Worm (Caenorhabditis elegans) whole organism, young adult: ENCODE results near the gene usp-46.

ENCODE experiments used
- B0019.2 ChIP-seq: fragments of 200-800 bp; sonication (Bioruptor generic); conservative IDR thresholded peaks from 2 replicates; pipeline ENCODE4 v1.3.6; 2022; ENCODE audit warnings: missing genetic modification reagents, missing genetic modification characterization, missing compliant biosample characterization
- B0035.1 ChIP-seq: sonication (generic microtip); optimal IDR thresholded peaks from 2 replicates; lab custom pipeline; 2016; ENCODE audit warnings: missing genetic modification characterization, mild to moderate bottlenecking, missing compliant biosample characterization, missing genotype, missing genetic modification reagents
- B0261.1 ChIP-seq: sonication (generic microtip); optimal IDR thresholded peaks from 2 replicates; lab custom pipeline; 2016; ENCODE audit warnings: mild to moderate bottlenecking, missing genetic modification characterization, moderate library complexity, missing compliant biosample characterization
- C17E4.6 ChIP-seq: fragments of 200-800 bp; sonication (Bioruptor generic); IDR thresholded peaks from 2 replicates; pipeline ENCODE4 v1.3.6; 2022; ENCODE audit warnings: missing genetic modification reagents, missing genetic modification characterization, missing compliant biosample characterization
- D2030.7 ChIP-seq: fragments of 200-800 bp; sonication (Bioruptor generic); IDR thresholded peaks from 2 replicates; pipeline ENCODE4 v1.3.6; 2022; ENCODE audit warnings: missing genetic modification reagents, missing genetic modification characterization, missing compliant biosample characterization
- F22D6.2 ChIP-seq: sonication (generic microtip); optimal IDR thresholded peaks from 2 replicates; lab custom pipeline; 2016; ENCODE audit warnings: mild to moderate bottlenecking, missing genetic modification characterization, missing compliant biosample characterization
- F57A8.1 ChIP-seq: fragments of 200-800 bp; sonication (Bioruptor generic); optimal IDR thresholded peaks from 2 replicates; lab custom pipeline; 2018; ENCODE audit warnings: mild to moderate bottlenecking, missing genetic modification characterization, moderate library complexity, missing compliant biosample characterization
- K11D2.4 ChIP-seq: fragments of 200-800 bp; sonication (Bioruptor generic); IDR thresholded peaks from 2 replicates; pipeline ENCODE4 v1.3.6; 2022; ENCODE audit warnings: missing genetic modification reagents, missing genetic modification characterization, missing compliant biosample characterization
- T26A5.8 ChIP-seq: sonication (generic microtip); optimal IDR thresholded peaks from 2 replicates; lab custom pipeline; 2016; ENCODE audit warnings: missing genetic modification characterization, missing compliant biosample characterization
- Y53F4B.3 ChIP-seq: fragments of 200-800 bp; sonication (Bioruptor generic); IDR thresholded peaks from 2 replicates; pipeline ENCODE4 v1.3.6; 2022; ENCODE audit warnings: missing genetic modification reagents, missing genetic modification characterization, missing compliant biosample characterization
- Y56A3A.18 ChIP-seq: fragments of 200-800 bp; sonication (Bioruptor generic); IDR thresholded peaks from 2 replicates; pipeline ENCODE4 v1.3.6; 2022; ENCODE audit warnings: missing genetic modification reagents, missing genetic modification characterization, missing compliant biosample characterization
- akir-1 ChIP-seq: fragments of 200-800 bp; sonication (Bioruptor generic); optimal IDR thresholded peaks from 2 replicates; lab custom pipeline; 2018; ENCODE audit warnings: mild to moderate bottlenecking, missing genetic modification characterization, moderate library complexity, missing compliant biosample characterization
- aptf-3 ChIP-seq: fragments of 200-800 bp; sonication (Bioruptor generic); IDR thresholded peaks from 2 replicates; pipeline ENCODE4 v1.3.6; 2022; ENCODE audit warnings: missing genetic modification characterization, missing compliant biosample characterization
- athp-1 ChIP-seq: sonication (generic microtip); optimal IDR thresholded peaks from 2 replicates; lab custom pipeline; 2017; ENCODE audit warnings: mild to moderate bottlenecking, missing genetic modification characterization, missing compliant biosample characterization
- attf-5 ChIP-seq: fragments of 200-800 bp; sonication (Bioruptor generic); optimal IDR thresholded peaks from 2 replicates; lab custom pipeline; 2018; ENCODE audit warnings: mild to moderate bottlenecking, missing genetic modification characterization, missing compliant biosample characterization
- ceh-27 ChIP-seq: fragments of 200-800 bp; sonication (Bioruptor generic); optimal IDR thresholded peaks from 2 replicates; lab custom pipeline; 2018; ENCODE audit warnings: mild to moderate bottlenecking, missing genetic modification characterization, moderate library complexity, missing compliant biosample characterization
- ceh-79 ChIP-seq: sonication (generic microtip); optimal IDR thresholded peaks from 2 replicates; lab custom pipeline; 2017; ENCODE audit warnings: mild to moderate bottlenecking, missing genetic modification characterization, missing compliant biosample characterization
- die-1 ChIP-seq: sonication (generic microtip); optimal IDR thresholded peaks from 2 replicates; lab custom pipeline; 2016; ENCODE audit warnings: missing genotype, mild to moderate bottlenecking, missing genetic modification characterization, missing compliant biosample characterization
- dpl-1 ChIP-seq: fragments of 150-350 bp; optimal IDR thresholded peaks from 2 replicates; lab custom pipeline; 2014; ENCODE audit warnings: missing biosample characterization, missing genetic modification reagents, missing genetic modification characterization
- egl-44 ChIP-seq: fragments of 200-800 bp; sonication (Bioruptor generic); IDR thresholded peaks from 2 replicates; pipeline ENCODE4 v1.3.6; 2022; ENCODE audit warnings: missing genetic modification reagents, missing genetic modification characterization, missing compliant biosample characterization
- hsf-1 ChIP-seq: fragments of 200-800 bp; sonication (Bioruptor generic); IDR thresholded peaks from 2 replicates; pipeline ENCODE4 v1.3.6; 2022; ENCODE audit warnings: missing genetic modification reagents, missing genetic modification characterization, missing compliant biosample characterization
- lag-1 ChIP-seq: fragments of 200-800 bp; sonication (Bioruptor generic); IDR thresholded peaks from 2 replicates; pipeline ENCODE4 v1.3.6; 2022; ENCODE audit warnings: missing genetic modification reagents, missing genetic modification characterization, missing compliant biosample characterization
- let-526 ChIP-seq: fragments of 200-800 bp; sonication (Bioruptor generic); IDR thresholded peaks from 2 replicates; pipeline ENCODE4 v1.3.6; 2022; ENCODE audit warnings: missing genetic modification reagents, missing genetic modification characterization, missing compliant biosample characterization
- lin-35 ChIP-seq, 3 experiments: fragments of 150-350 bp in 2 of 3; sonication (generic microtip) in 1 of 3; optimal IDR thresholded peaks; 2 replicates each; lab custom pipeline; 2014 to 2018; ENCODE audit warnings: missing biosample characterization in 3 of 3, missing genetic modification characterization in 3 of 3, missing genetic modification reagents in 3 of 3
- lin-40 ChIP-seq: sonication (generic microtip); optimal IDR thresholded peaks from 2 replicates; lab custom pipeline; 2016; ENCODE audit warnings: missing genetic modification characterization, mild to moderate bottlenecking, missing compliant biosample characterization, missing genotype, missing genetic modification reagents
- lsl-1 ChIP-seq: fragments of 200-800 bp; sonication (Bioruptor generic); optimal IDR thresholded peaks from 2 replicates; lab custom pipeline; 2018; ENCODE audit warnings: mild to moderate bottlenecking, missing genetic modification characterization, moderate library complexity, missing compliant biosample characterization
- lsy-27 ChIP-seq: sonication (generic microtip); optimal IDR thresholded peaks from 2 replicates; lab custom pipeline; 2017; ENCODE audit warnings: missing genetic modification characterization, mild to moderate bottlenecking, missing compliant biosample characterization, antibody characterized with exemption, missing genotype, borderline replicate concordance; ENCODE audit not compliant: insufficient read depth
- madf-6 ChIP-seq: fragments of 200-800 bp; sonication (Bioruptor generic); IDR thresholded peaks from 2 replicates; pipeline ENCODE4 v1.3.6; 2022; ENCODE audit warnings: missing genetic modification reagents, missing genetic modification characterization, missing compliant biosample characterization
- mes-4 ChIP-seq: sonication (generic microtip); optimal IDR thresholded peaks from 2 replicates; lab custom pipeline; 2016; ENCODE audit warnings: missing genotype, missing genetic modification characterization, missing compliant biosample characterization
- nfya-1 ChIP-seq: sonication (generic microtip); optimal IDR thresholded peaks from 2 replicates; lab custom pipeline; 2017; ENCODE audit warnings: antibody characterized with exemption, missing compliant biosample characterization, missing genetic modification characterization, borderline replicate concordance; ENCODE audit not compliant: insufficient read depth
- nfya-2 ChIP-seq: fragments of 200-800 bp; sonication (Bioruptor generic); IDR thresholded peaks from 2 replicates; pipeline ENCODE4 v1.3.6; 2022; ENCODE audit warnings: missing genetic modification reagents, missing genetic modification characterization, missing compliant biosample characterization
- nhr-120 ChIP-seq: fragments of 200-800 bp; sonication (Bioruptor generic); IDR thresholded peaks from 2 replicates; pipeline ENCODE4 v1.3.6; 2022; ENCODE audit warnings: missing genetic modification characterization, missing compliant biosample characterization
- rcor-1 ChIP-seq: fragments of 200-800 bp; sonication (Bioruptor generic); IDR thresholded peaks from 2 replicates; pipeline ENCODE4 v1.3.6; 2022; ENCODE audit warnings: missing genetic modification reagents, missing genetic modification characterization, missing compliant biosample characterization
- rec-8 ChIP-seq, 2 experiments: sonication (generic microtip); optimal IDR thresholded peaks; 2 replicates each; lab custom pipeline; 2016; ENCODE audit warnings: mild to moderate bottlenecking in 2 of 2, missing genetic modification characterization in 2 of 2, missing genetic modification reagents in 2 of 2, missing genotype in 2 of 2, missing biosample characterization in 1 of 2, missing compliant biosample characterization in 1 of 2, moderate library complexity in 1 of 2
- sdz-38 ChIP-seq: sonication (generic microtip); optimal IDR thresholded peaks from 2 replicates; lab custom pipeline; 2016; ENCODE audit warnings: missing genotype, missing genetic modification characterization, missing compliant biosample characterization
- snpc-1.1 ChIP-seq: sonication (generic microtip); optimal IDR thresholded peaks from 2 replicates; lab custom pipeline; 2017; ENCODE audit warnings: missing genetic modification characterization, mild to moderate bottlenecking, missing compliant biosample characterization, antibody characterized with exemption, moderate library complexity, missing genotype, missing genetic modification reagents; ENCODE audit not compliant: insufficient read depth
- snpc-1.3 ChIP-seq: sonication (generic microtip); optimal IDR thresholded peaks from 2 replicates; lab custom pipeline; 2017; ENCODE audit warnings: missing genetic modification characterization, mild to moderate bottlenecking, missing compliant biosample characterization, antibody characterized with exemption, moderate library complexity, missing genotype, missing genetic modification reagents; ENCODE audit not compliant: insufficient read depth
- snpc-3.4 ChIP-seq: sonication (generic microtip); optimal IDR thresholded peaks from 2 replicates; lab custom pipeline; 2017; ENCODE audit warnings: missing genetic modification characterization, mild to moderate bottlenecking, missing compliant biosample characterization, antibody characterized with exemption, moderate library complexity, missing genotype, missing genetic modification reagents
- snpc-4 ChIP-seq, 5 experiments: fragments of 150-350 bp in 1 of 5; sonication (generic microtip) in 4 of 5; optimal IDR thresholded peaks; 2 replicates each; lab custom pipeline; 2014 to 2018; ENCODE audit warnings: missing genetic modification characterization in 5 of 5, missing biosample characterization in 3 of 5, antibody characterized with exemption in 2 of 5, mild to moderate bottlenecking in 2 of 5, missing compliant biosample characterization in 2 of 5, missing genotype in 2 of 5, moderate library complexity in 2 of 5, missing genetic modification reagents in 1 of 5
- sptf-2 ChIP-seq: fragments of 200-800 bp; sonication (Bioruptor generic); optimal IDR thresholded peaks from 2 replicates; lab custom pipeline; 2018; ENCODE audit warnings: mild to moderate bottlenecking, missing genetic modification characterization, missing compliant biosample characterization
- tbp1 ChIP-seq: fragments of 200-800 bp; sonication (Bioruptor generic); optimal IDR thresholded peaks from 2 replicates; lab custom pipeline; 2018; ENCODE audit warnings: mild to moderate bottlenecking, missing genetic modification characterization, missing compliant biosample characterization
- tbx-9 ChIP-seq: sonication (generic microtip); optimal IDR thresholded peaks from 2 replicates; lab custom pipeline; 2016; ENCODE audit warnings: borderline replicate concordance, missing genetic modification characterization, inconsistent platforms, missing compliant biosample characterization
- unc-130 ChIP-seq: sonication (generic microtip); optimal IDR thresholded peaks from 2 replicates; lab custom pipeline; 2016; ENCODE audit warnings: missing genetic modification reagents, missing genetic modification characterization, missing compliant biosample characterization
- unc-62 ChIP-seq: fragments of 150-350 bp; optimal IDR thresholded peaks from 2 replicates; lab custom pipeline; 2014; ENCODE audit warnings: missing biosample characterization, missing genetic modification reagents, missing genetic modification characterization
- ztf-22 ChIP-seq: fragments of 200-800 bp; sonication (Bioruptor generic); optimal IDR thresholded peaks from 2 replicates; lab custom pipeline; 2018; ENCODE audit warnings: mild to moderate bottlenecking, missing genetic modification characterization, moderate library complexity, missing compliant biosample characterization
- ztf-26 ChIP-seq: sonication (generic microtip); optimal IDR thresholded peaks from 2 replicates; lab custom pipeline; 2017; ENCODE audit warnings: missing genetic modification characterization, missing compliant biosample characterization

Gene usp-46

DNA sequence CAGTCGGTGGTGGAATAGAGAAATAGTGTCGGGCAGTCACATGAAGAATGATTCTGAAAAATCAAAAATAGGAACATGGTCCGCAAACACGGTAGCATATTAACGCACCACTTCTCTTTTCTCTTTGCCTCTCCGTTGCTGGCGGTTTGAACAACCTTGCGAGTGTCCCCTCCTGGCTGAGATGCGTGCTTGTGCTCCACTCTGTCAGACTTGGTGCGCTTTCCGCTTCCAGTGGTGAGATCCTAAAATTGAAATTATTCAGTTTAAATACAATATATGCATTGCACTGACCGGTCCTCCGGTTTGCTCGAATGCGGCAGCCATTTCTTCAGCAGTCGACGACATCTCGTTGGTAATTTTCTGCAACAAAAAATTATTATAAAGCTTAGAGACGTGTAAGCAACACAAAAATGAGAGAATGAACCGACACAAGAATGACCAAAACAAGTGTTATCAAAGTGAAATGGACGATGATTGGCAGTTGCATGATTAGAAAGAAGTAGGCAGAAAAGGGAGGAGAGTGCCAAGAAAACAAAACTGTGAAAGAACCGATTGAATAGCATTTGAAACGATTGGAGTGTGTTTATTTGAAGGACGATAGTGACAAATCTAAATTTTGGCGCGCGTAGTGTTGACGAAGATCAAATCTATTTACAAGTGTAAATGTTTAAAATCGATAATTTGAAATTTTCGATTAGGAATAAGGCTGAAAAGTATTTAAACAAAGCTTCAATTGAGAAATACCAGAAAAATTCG lies 48.8 kb downstream of the usp-46 start, which contains the start of gene ZK632.9 (continued):
- TF ChIP-seq rcor-1 (GFP tag; lab: Robert Waterston, UW): no peak
- no peak for TF ChIP-seq sptf-2 (GFP tag; lab: Kevin White, UChicago)
- no peak for TF ChIP-seq athp-1 (tag; lab: Kevin White, UChicago)
- TF ChIP-seq snpc-4 (GFP tag; optimal IDR thresholded peaks at IDR 0.05; lab: Kevin White, UChicago): no peak
- no peak for TF ChIP-seq snpc-4 (tag; optimal IDR thresholded peaks at IDR 0.05; lab: Kevin White, UChicago)
- TF ChIP-seq C17E4.6: no peak
- TF ChIP-seq lsl-1: no peak
- TF ChIP-seq T26A5.8 (tag; lab: Kevin White, UChicago): no peak
- TF ChIP-seq nfya-2 (GFP tag; lab: Robert Waterston, UW): no peak
- no peak for TF ChIP-seq ceh-27
- no peak for TF ChIP-seq aptf-3 (GFP tag; lab: Robert Waterston, UW)
- no peak for TF ChIP-seq akir-1 (GFP tag; lab: Kevin White, UChicago)
- TF ChIP-seq egl-44 (GFP tag; lab: Robert Waterston, UW): no peak
- TF ChIP-seq lin-40 (tag; lab: Kevin White, UChicago): no peak
- no peak for TF ChIP-seq nhr-120 (GFP tag; lab: Robert Waterston, UW)
- TF ChIP-seq B0035.1 (tag; lab: Kevin White, UChicago): no peak
- TF ChIP-seq madf-6 (GFP tag; lab: Robert Waterston, UW): peak; percentile 79
- 0 out of 2 replicates have a peak, but pooled peaks have one; percentile 24 for TF ChIP-seq D2030.7 (GFP tag; lab: Robert Waterston, UW)
- no peak for TF ChIP-seq rec-8 (tag; optimal IDR thresholded peaks at IDR 0.05; lab: Kevin White, UChicago)
- no peak for TF ChIP-seq unc-62 (GFP tag; lab: Kevin White, UChicago)
- no peak for TF ChIP-seq lin-35 (GFP tag; optimal IDR thresholded peaks at IDR 0.05; lab: Kevin White, UChicago)
- no peak for TF ChIP-seq F57A8.1 (GFP tag; lab: Kevin White, UChicago)
- TF ChIP-seq tbx-9 (tag; lab: Kevin White, UChicago): peak; percentile 58
- TF ChIP-seq Y56A3A.18: no peak
- TF ChIP-seq ztf-22 (GFP tag; lab: Kevin White, UChicago): no peak
- TF ChIP-seq K11D2.4: no peak
- TF ChIP-seq hsf-1: no peak
- no peak for TF ChIP-seq F22D6.2 (tag; lab: Kevin White, UChicago)
- no peak for TF ChIP-seq snpc-1.3
- peak; percentile 14 for TF ChIP-seq tbp1
- no peak for TF ChIP-seq lag-1 (GFP tag; lab: Robert Waterston, UW)
- no peak for TF ChIP-seq dpl-1 (GFP tag; lab: Kevin White, UChicago)
- no peak for TF ChIP-seq snpc-1.1 (tag; lab: Kevin White, UChicago)
- TF ChIP-seq mes-4 (tag; lab: Kevin White, UChicago): no peak
- no peak for TF ChIP-seq lsy-27
- TF ChIP-seq Y53F4B.3 (GFP tag; lab: Robert Waterston, UW): no peak
- no peak for TF ChIP-seq sdz-38 (tag; lab: Kevin White, UChicago)
- no peak for TF ChIP-seq nfya-1 (tag; lab: Kevin White, UChicago)
- no peak for TF ChIP-seq B0261.1 (tag; lab: Kevin White, UChicago)
- peak; percentile 26 for TF ChIP-seq snpc-3.4 (tag; lab: Kevin White, UChicago)
- no peak for TF ChIP-seq attf-5 (GFP tag; lab: Kevin White, UChicago)
- TF ChIP-seq ztf-26 (tag; lab: Kevin White, UChicago): no peak
- TF ChIP-seq let-526 (GFP tag; lab: Robert Waterston, UW): no peak
- no peak for TF ChIP-seq die-1 (tag; lab: Kevin White, UChicago)
- TF ChIP-seq unc-130 (GFP tag; lab: Kevin White, UChicago): no peak
- no peak for TF ChIP-seq ceh-79
- 0 out of 2 replicates have a peak, but pooled peaks have one; percentile 6 for TF ChIP-seq B0019.2 (GFP tag; lab: Robert Waterston, UW)
